Worm (Caenorhabditis elegans) whole organism, late embryonic: Measurements from ENCODE around the gene Y54G11A.4.

Experiments
- ama-1 ChIP-seq: fragments of 150-350 bp; optimal IDR thresholded peaks from 2 replicates; lab custom pipeline; 2014
- ceh-19 ChIP-seq: fragments of 200-800 bp; sonication (Bioruptor generic); optimal IDR thresholded peaks from 2 replicates; lab custom pipeline; 2018; ENCODE audit warnings: mild to moderate bottlenecking, missing genetic modification characterization, missing compliant biosample characterization
- elt-2 ChIP-seq: sonication (generic microtip); optimal IDR thresholded peaks from 2 replicates; lab custom pipeline; 2016; ENCODE audit warnings: missing genetic modification reagents, missing genetic modification characterization, missing compliant biosample characterization
- npax-4 ChIP-seq: sonication (generic microtip); optimal IDR thresholded peaks from 2 replicates; lab custom pipeline; 2016; ENCODE audit warnings: missing genetic modification characterization, missing compliant biosample characterization

DNA sequence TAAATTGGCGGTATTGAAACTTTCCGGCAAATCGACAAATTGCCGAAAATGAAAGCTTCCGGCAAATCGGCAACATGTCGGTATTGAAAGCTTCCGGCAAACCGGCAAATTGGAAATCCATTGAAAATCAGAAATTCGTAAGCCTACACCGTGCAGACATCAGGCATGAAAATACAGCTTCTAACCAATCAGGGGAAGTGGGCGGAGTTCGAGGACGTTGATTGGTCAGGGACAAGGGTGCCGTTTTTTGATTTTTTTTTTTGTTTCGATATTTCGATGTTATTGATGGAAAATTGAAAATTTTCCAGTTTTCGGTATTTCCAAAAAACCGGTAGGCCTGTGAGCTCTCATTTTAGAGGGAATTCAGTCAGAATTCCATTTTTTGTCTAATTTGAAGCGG is 22.8 kb upstream of the Y54G11A.4 start:
- TF ChIP-seq ceh-19 (GFP tag; lab: Kevin White, UChicago) (no peak), npax-4 (no peak), ama-1 (lab: Kevin White, UChicago) (no peak), elt-2 (no peak)
